Fruit fly (Drosophila melanogaster): ENCODE data around the gene CG5521.

CG5521 gene

dm6 chr3R:27019701-27020172 is 53.0 kb downstream of the CG5521 start, which contains the start of gene CG17191:
CG17191 (minus strand) TSS chr3R:27019751.
- no peak for TF ChIP-seq gl (tag; optimal IDR thresholded peaks at IDR 0.05)
- TF ChIP-seq CG9948 (tag; optimal IDR thresholded peaks at IDR 0.05), result no peak
- no peak for TF ChIP-seq Snoo (tag; optimal IDR thresholded peaks at IDR 0.05)
- TF ChIP-seq CG4496 (GFP tag; IDR thresholded peaks at IDR 0.05), result no peak
- TF ChIP-seq Ets98B (GFP tag; IDR thresholded peaks at IDR 0.05), result no peak
- no peak for TF ChIP-seq Pif1A (GFP tag; optimal IDR thresholded peaks at IDR 0.05)
- TF ChIP-seq CG12605 (GFP tag; IDR thresholded peaks at IDR 0.05), result no peak
- no peak for TF ChIP-seq CG14655 (GFP tag; optimal IDR thresholded peaks at IDR 0.05)
- TF ChIP-seq CG13204 (GFP tag; optimal IDR thresholded peaks at IDR 0.05), result no peak
- no peak for TF ChIP-seq fd96Ca (GFP tag; IDR thresholded peaks at IDR 0.05)
- TF ChIP-seq Pif1B (GFP tag; optimal IDR thresholded peaks at IDR 0.05), result no peak

- TF ChIP-seq CG10348 (GFP tag; IDR thresholded peaks at IDR 0.05) (no peak), D1 (tag; optimal IDR thresholded peaks at IDR 0.05) (no peak), fd96Ca (GFP tag; IDR thresholded peaks at IDR 0.05) (no peak), rn (GFP tag; IDR thresholded peaks at IDR 0.05) (no peak), EcR (GFP tag; optimal IDR thresholded peaks at IDR 0.05) (no peak), Ets98B (GFP tag; IDR thresholded peaks at IDR 0.05) (no peak), Pif1A (GFP tag; optimal IDR thresholded peaks at IDR 0.05) (no peak), CG32121 (GFP tag; IDR thresholded peaks at IDR 0.05) (no peak), Snoo (tag; optimal IDR thresholded peaks at IDR 0.05) (no peak), Pif1B (GFP tag; optimal IDR thresholded peaks at IDR 0.05) (no peak)
Observed at dm6 chr3R:27021278-27021677, 54.5 kb downstream of the CG5521 start, which contains the start of gene CG6283. CG6283 (minus strand) TSS chr3R:27021378.

- TF ChIP-seq CG34367 (tag; optimal IDR thresholded peaks at IDR 0.05), result no peak
- TF ChIP-seq fd96Ca (GFP tag; IDR thresholded peaks at IDR 0.05), result no peak
- TF ChIP-seq CG10348 (GFP tag; IDR thresholded peaks at IDR 0.05), result no peak
- no peak for TF ChIP-seq CG15710 (tag; optimal IDR thresholded peaks at IDR 0.05)
- no peak for TF ChIP-seq CG17806 (tag; optimal IDR thresholded peaks at IDR 0.05)
- TF ChIP-seq Pif1A (GFP tag; optimal IDR thresholded peaks at IDR 0.05), result no peak
- TF ChIP-seq CG9948 (tag; optimal IDR thresholded peaks at IDR 0.05), result no peak
- no peak for TF ChIP-seq CG8159 (tag; optimal IDR thresholded peaks at IDR 0.05)
- no peak for TF ChIP-seq rn (GFP tag; IDR thresholded peaks at IDR 0.05)
- no peak for TF ChIP-seq CG13204 (GFP tag; optimal IDR thresholded peaks at IDR 0.05)
- TF ChIP-seq Pif1B (GFP tag; optimal IDR thresholded peaks at IDR 0.05), result no peak
- TF ChIP-seq CG4496 (GFP tag; IDR thresholded peaks at IDR 0.05), result no peak
- no peak for TF ChIP-seq gl (tag; optimal IDR thresholded peaks at IDR 0.05)
- TF ChIP-seq Ets98B (GFP tag; IDR thresholded peaks at IDR 0.05), result no peak
- no peak for TF ChIP-seq CG12605 (GFP tag; IDR thresholded peaks at IDR 0.05)
- no peak for TF ChIP-seq CG32121 (GFP tag; IDR thresholded peaks at IDR 0.05)
- TF ChIP-seq CG8301 (tag; optimal IDR thresholded peaks at IDR 0.05), result no peak
- TF ChIP-seq CG14655 (GFP tag; optimal IDR thresholded peaks at IDR 0.05), result no peak
- TF ChIP-seq D1 (tag; optimal IDR thresholded peaks at IDR 0.05), result no peak
- TF ChIP-seq Snoo (tag; optimal IDR thresholded peaks at IDR 0.05), result no peak
Observed at dm6 chr3R:27023117-27023516, 56.4 kb downstream of the CG5521 start, which contains the start of gene CG6277. CG6277 (minus strand) TSS chr3R:27023217.

- no peak for TF ChIP-seq CG9948 (tag; optimal IDR thresholded peaks at IDR 0.05)
- TF ChIP-seq CG14655 (GFP tag; optimal IDR thresholded peaks at IDR 0.05), result no peak
- TF ChIP-seq Ets98B (GFP tag; IDR thresholded peaks at IDR 0.05), result no peak
- no peak for TF ChIP-seq CG12605 (GFP tag; IDR thresholded peaks at IDR 0.05)
- no peak for TF ChIP-seq Pif1A (GFP tag; optimal IDR thresholded peaks at IDR 0.05)
- no peak for TF ChIP-seq CG32121 (GFP tag; IDR thresholded peaks at IDR 0.05)
- TF ChIP-seq CG10348 (GFP tag; IDR thresholded peaks at IDR 0.05), result no peak
- TF ChIP-seq gl (tag; optimal IDR thresholded peaks at IDR 0.05), result no peak
- no peak for TF ChIP-seq EcR (GFP tag; optimal IDR thresholded peaks at IDR 0.05)
- TF ChIP-seq Pif1B (GFP tag; optimal IDR thresholded peaks at IDR 0.05), result no peak
- TF ChIP-seq CG34367 (tag; optimal IDR thresholded peaks at IDR 0.05), result no peak
- no peak for TF ChIP-seq CG15710 (tag; optimal IDR thresholded peaks at IDR 0.05)
- TF ChIP-seq CG8159 (tag; optimal IDR thresholded peaks at IDR 0.05), result no peak
- no peak for TF ChIP-seq CG8301 (tag; optimal IDR thresholded peaks at IDR 0.05)
- TF ChIP-seq D1 (tag; optimal IDR thresholded peaks at IDR 0.05), result no peak
Observed at dm6 chr3R:27026009-27026408, 59.3 kb downstream of the CG5521 start, which contains the start of gene CG6271. CG6271 (minus strand) TSS chr3R:27026109.

All from whole organism, pupa.